Fruit fly (Drosophila melanogaster) whole organism, embryonic: ENCODE results near the gene clumsy.
A peak's percentile ranks its signal among the peaks of the same experiment; 100 is the strongest.

Experiments
- CG10565 ChIP-seq: fragments of 200-800 bp; sonication (Bioruptor generic); optimal IDR thresholded peaks from 3 replicates; lab custom pipeline; 2016; ENCODE audit warnings: missing biosample characterization, mild to moderate bottlenecking, missing genetic modification characterization
- CG12219 ChIP-seq: fragments of 200-800 bp; sonication (Bioruptor generic); optimal IDR thresholded peaks from 3 replicates; lab custom pipeline; 2018; ENCODE audit warnings: missing biosample characterization, mild to moderate bottlenecking, missing genetic modification characterization
- CG12236 ChIP-seq: fragments of 200-800 bp; sonication (Bioruptor generic); optimal IDR thresholded peaks from 2 replicates; lab custom pipeline; 2016; ENCODE audit warnings: missing biosample characterization, missing genetic modification characterization
- CG1233 ChIP-seq: fragments of 200-800 bp; sonication (Bioruptor generic); optimal IDR thresholded peaks from 4 replicates; lab custom pipeline; 2018; ENCODE audit warnings: missing biosample characterization, mild to moderate bottlenecking, missing genetic modification characterization
- CG12659 ChIP-seq: fragments of 200-800 bp; sonication (Bioruptor generic); optimal IDR thresholded peaks from 3 replicates; lab custom pipeline; 2017; ENCODE audit warnings: mild to moderate bottlenecking, missing biosample characterization, missing genetic modification reagents, missing genetic modification characterization
- CG14050 ChIP-seq: fragments of 200-800 bp; sonication (Bioruptor generic); IDR thresholded peaks from 3 replicates; pipeline ENCODE4 v1.3.6; 2022; ENCODE audit warnings: missing biosample characterization, missing genetic modification characterization
- CG14441 ChIP-seq: fragments of 200-800 bp; sonication (Bioruptor generic); IDR thresholded peaks from 2 replicates; pipeline ENCODE4 v1.3.6; 2022; ENCODE audit warnings: missing biosample characterization, missing genetic modification characterization
- CG15269 ChIP-seq: fragments of 200-800 bp; sonication (Bioruptor generic); optimal IDR thresholded peaks from 2 replicates; lab custom pipeline; 2018; ENCODE audit warnings: missing biosample characterization, mild to moderate bottlenecking, missing genetic modification characterization, moderate library complexity
- CG1647 ChIP-seq: fragments of 200-800 bp; sonication (Bioruptor generic); optimal IDR thresholded peaks from 3 replicates; lab custom pipeline; 2016; ENCODE audit warnings: missing biosample characterization, missing genetic modification characterization
- CG1832 ChIP-seq: fragments of 200-800 bp; sonication (Bioruptor generic); optimal IDR thresholded peaks from 2 replicates; lab custom pipeline; 2017; ENCODE audit warnings: missing biosample characterization, mild to moderate bottlenecking, missing genetic modification characterization, inconsistent platforms
- CG2678 ChIP-seq: fragments of 200-800 bp; sonication (Bioruptor generic); optimal IDR thresholded peaks from 3 replicates; lab custom pipeline; 2019; ENCODE audit warnings: missing biosample characterization, mild to moderate bottlenecking, missing genetic modification characterization, moderate library complexity
- CG30020 ChIP-seq: fragments of 200-800 bp; optimal IDR thresholded peaks from 2 replicates; lab custom pipeline; 2019; ENCODE audit warnings: missing biosample characterization, mild to moderate bottlenecking, missing genetic modification characterization, moderate library complexity
- CG30403 ChIP-seq: fragments of 200-800 bp; sonication (Bioruptor generic); optimal IDR thresholded peaks from 3 replicates; lab custom pipeline; 2016; ENCODE audit warnings: missing biosample characterization, missing genetic modification characterization
- CG3163 ChIP-seq: fragments of 200-800 bp; sonication (Bioruptor generic); optimal IDR thresholded peaks from 3 replicates; lab custom pipeline; 2016; ENCODE audit warnings: missing biosample characterization, missing genetic modification characterization
- CG8359 ChIP-seq: fragments of 200-800 bp; sonication (Bioruptor generic); optimal IDR thresholded peaks from 2 replicates; lab custom pipeline; 2017; ENCODE audit warnings: missing biosample characterization, mild to moderate bottlenecking, missing genetic modification characterization, borderline replicate concordance
- CG9215 ChIP-seq: fragments of 200-800 bp; sonication (Bioruptor generic); IDR thresholded peaks from 2 replicates; pipeline ENCODE4 v1.3.6; 2022; ENCODE audit warnings: missing biosample characterization, missing genetic modification characterization
- Deaf1 ChIP-seq: fragments of 200-800 bp; optimal IDR thresholded peaks from 3 replicates; lab custom pipeline; 2019; ENCODE audit warnings: missing biosample characterization, mild to moderate bottlenecking, missing genetic modification characterization, moderate library complexity
- Dip2 ChIP-seq: fragments of 200-800 bp; sonication (Bioruptor generic); IDR thresholded peaks from 2 replicates; pipeline ENCODE4 v1.3.6; 2022; ENCODE audit warnings: missing biosample characterization, missing genetic modification characterization
- Dip3 ChIP-seq: fragments of 200-800 bp; sonication (Bioruptor generic); optimal IDR thresholded peaks from 3 replicates; lab custom pipeline; 2016; ENCODE audit warnings: missing biosample characterization, missing genetic modification characterization
- Dp ChIP-seq: fragments of 200-800 bp; sonication (Bioruptor generic); optimal IDR thresholded peaks from 2 replicates; lab custom pipeline; 2018; ENCODE audit warnings: missing biosample characterization, mild to moderate bottlenecking, missing genetic modification characterization, moderate library complexity
- Fer2 ChIP-seq: fragments of 200-800 bp; sonication (Bioruptor generic); optimal IDR thresholded peaks from 2 replicates; lab custom pipeline; 2018; ENCODE audit warnings: missing biosample characterization, mild to moderate bottlenecking, missing genetic modification characterization, moderate library complexity
- H15 ChIP-seq: fragments of 200-800 bp; sonication (Bioruptor generic); IDR thresholded peaks from 3 replicates; pipeline ENCODE4 v1.3.6; 2022; ENCODE audit warnings: missing biosample characterization, missing genetic modification characterization
- Hmr ChIP-seq: fragments of 200-800 bp; sonication (Bioruptor generic); optimal IDR thresholded peaks from 3 replicates; lab custom pipeline; 2017; ENCODE audit warnings: mild to moderate bottlenecking, missing biosample characterization, missing genetic modification reagents, missing genetic modification characterization
- Hr51 ChIP-seq, 2 experiments: fragments of 200-800 bp; sonication (Bioruptor generic); optimal IDR thresholded peaks; 2 replicates in 1 of 2; 3 replicates in 1 of 2; lab custom pipeline; 2016 to 2018; ENCODE audit warnings: missing biosample characterization in 2 of 2, missing genetic modification characterization in 2 of 2, mild to moderate bottlenecking in 1 of 2, moderate library complexity in 1 of 2
- Hsf ChIP-seq: fragments of 200-800 bp; sonication (Bioruptor generic); optimal IDR thresholded peaks from 3 replicates; lab custom pipeline; 2016; ENCODE audit warnings: missing biosample characterization, missing genetic modification characterization
- Opbp ChIP-seq: fragments of 200-800 bp; sonication (Bioruptor generic); IDR thresholded peaks from 3 replicates; pipeline ENCODE4 v1.3.6; 2022; ENCODE audit warnings: missing biosample characterization, missing genetic modification characterization; ENCODE audit not compliant: partially characterized antibody
- Optix ChIP-seq: fragments of 200-800 bp; sonication (Bioruptor generic); IDR thresholded peaks from 3 replicates; pipeline ENCODE4 v1.3.6; 2022; ENCODE audit warnings: missing biosample characterization, missing genetic modification characterization
- Pdp1 ChIP-seq, 2 experiments: fragments of 200-800 bp; sonication (Bioruptor generic); optimal IDR thresholded peaks; 3 replicates each; lab custom pipeline; 2016; ENCODE audit warnings: missing biosample characterization in 2 of 2, missing genetic modification characterization in 2 of 2, mild to moderate bottlenecking in 1 of 2, moderate library complexity in 1 of 2
- Sry-β ChIP-seq: fragments of 200-800 bp; sonication (Bioruptor generic); optimal IDR thresholded peaks from 2 replicates; lab custom pipeline; 2018; ENCODE audit warnings: missing biosample characterization, mild to moderate bottlenecking, missing genetic modification characterization, moderate library complexity
- Taf1 ChIP-seq: fragments of 200-800 bp; sonication (Bioruptor generic); IDR thresholded peaks from 2 replicates; pipeline ENCODE4 v1.3.6; 2022; ENCODE audit warnings: missing biosample characterization, missing genetic modification characterization
- Usf ChIP-seq: fragments of 200-800 bp; sonication (Bioruptor generic); optimal IDR thresholded peaks from 2 replicates; lab custom pipeline; 2017; ENCODE audit warnings: missing genotype, missing biosample characterization, missing genetic modification characterization
- Vsx1 ChIP-seq: fragments of 200-800 bp; sonication (Bioruptor generic); optimal IDR thresholded peaks from 2 replicates; lab custom pipeline; 2017; ENCODE audit warnings: missing biosample characterization, mild to moderate bottlenecking, missing genetic modification characterization, missing genetic modification reagents
- ab ChIP-seq: fragments of 200-800 bp; sonication (Bioruptor generic); optimal IDR thresholded peaks from 2 replicates; lab custom pipeline; 2016; ENCODE audit warnings: missing biosample characterization, missing genetic modification characterization
- ara ChIP-seq: fragments of 200-800 bp; sonication (Bioruptor generic); IDR thresholded peaks from 2 replicates; pipeline ENCODE4 v1.3.6; 2022; ENCODE audit warnings: missing biosample characterization, missing genetic modification characterization
- chm ChIP-seq: fragments of 200-800 bp; sonication (Bioruptor generic); IDR thresholded peaks from 2 replicates; pipeline ENCODE4 v1.3.6; 2022; ENCODE audit warnings: missing biosample characterization, missing genetic modification characterization
- ci ChIP-seq: fragments of 200-800 bp; sonication (Bioruptor generic); IDR thresholded peaks from 3 replicates; pipeline ENCODE4 v1.3.6; 2022; ENCODE audit warnings: missing biosample characterization, missing genetic modification characterization
- crol ChIP-seq: fragments of 200-800 bp; sonication (Bioruptor generic); IDR thresholded peaks from 2 replicates; pipeline ENCODE4 v1.3.6; 2022; ENCODE audit warnings: missing biosample characterization, missing genetic modification characterization
- da ChIP-seq: fragments of 200-800 bp; sonication (Bioruptor generic); optimal IDR thresholded peaks from 2 replicates; lab custom pipeline; 2016; ENCODE audit warnings: missing biosample characterization, missing genetic modification characterization
- danr ChIP-seq: fragments of 200-800 bp; sonication (Bioruptor generic); IDR thresholded peaks from 2 replicates; pipeline ENCODE4 v1.3.6; 2022; ENCODE audit warnings: missing biosample characterization, missing genetic modification characterization
- esg ChIP-seq: fragments of 200-800 bp; sonication (Bioruptor generic); conservative IDR thresholded peaks from 2 replicates; pipeline ENCODE4 v1.3.6; 2022; ENCODE audit warnings: missing biosample characterization, missing genetic modification characterization
- ewg ChIP-seq: fragments of 200-800 bp; sonication (Bioruptor generic); optimal IDR thresholded peaks from 3 replicates; lab custom pipeline; 2017; ENCODE audit warnings: mild to moderate bottlenecking, missing biosample characterization, missing genetic modification reagents, missing genetic modification characterization
- fu2 ChIP-seq: fragments of 200-800 bp; sonication (Bioruptor generic); optimal IDR thresholded peaks from 2 replicates; lab custom pipeline; 2016; ENCODE audit warnings: missing biosample characterization, missing genetic modification characterization
- gem ChIP-seq: fragments of 200-800 bp; sonication (Bioruptor generic); optimal IDR thresholded peaks from 2 replicates; lab custom pipeline; 2019; ENCODE audit warnings: missing biosample characterization, mild to moderate bottlenecking, missing genetic modification characterization, moderate library complexity
- knrl ChIP-seq: fragments of 200-800 bp; sonication (Bioruptor generic); IDR thresholded peaks from 3 replicates; pipeline ENCODE4 v1.3.6; 2022; ENCODE audit warnings: missing biosample characterization, missing genetic modification characterization; ENCODE audit not compliant: partially characterized antibody
- lilli ChIP-seq: fragments of 200-800 bp; sonication (Bioruptor generic); optimal IDR thresholded peaks from 3 replicates; lab custom pipeline; 2016; ENCODE audit warnings: missing biosample characterization, missing genetic modification characterization
- oc ChIP-seq: fragments of 200-800 bp; sonication (Bioruptor generic); optimal IDR thresholded peaks from 2 replicates; lab custom pipeline; 2018; ENCODE audit warnings: missing biosample characterization, mild to moderate bottlenecking, missing genetic modification characterization, moderate library complexity
- org-1 ChIP-seq: fragments of 200-800 bp; sonication (Bioruptor generic); optimal IDR thresholded peaks from 2 replicates; lab custom pipeline; 2017; ENCODE audit warnings: missing biosample characterization, missing genetic modification characterization
- p53 ChIP-seq: fragments of 200-800 bp; sonication (Bioruptor generic); optimal IDR thresholded peaks from 2 replicates; lab custom pipeline; 2016; ENCODE audit warnings: missing biosample characterization, missing genetic modification characterization
- phol ChIP-seq: fragments of 200-800 bp; sonication (Bioruptor generic); optimal IDR thresholded peaks from 3 replicates; lab custom pipeline; 2018; ENCODE audit warnings: missing biosample characterization, mild to moderate bottlenecking, missing genetic modification characterization, moderate library complexity
- pnt ChIP-seq: fragments of 200-800 bp; sonication (Bioruptor generic); optimal IDR thresholded peaks from 3 replicates; lab custom pipeline; 2016; ENCODE audit warnings: missing biosample characterization, missing genetic modification characterization
- tx ChIP-seq: fragments of 200-800 bp; sonication (Bioruptor generic); optimal IDR thresholded peaks from 2 replicates; lab custom pipeline; 2016; ENCODE audit warnings: missing biosample characterization, missing genetic modification characterization
- unpg ChIP-seq: fragments of 200-800 bp; sonication (Bioruptor generic); optimal IDR thresholded peaks from 3 replicates; lab custom pipeline; 2018; ENCODE audit warnings: missing biosample characterization, mild to moderate bottlenecking, missing genetic modification characterization, moderate library complexity

Gene clumsy

dm6 chr2L:21166422-21166821 lies 39.9 kb upstream of the clumsy start (continued):
- no peak for TF ChIP-seq Vsx1
- no peak for TF ChIP-seq gem (tag; lab: Kevin White, UChicago)
- TF ChIP-seq oc, result no peak
- no peak for TF ChIP-seq Dip2 (GFP tag; lab: Robert Waterston, UW)
- TF ChIP-seq CG14050, result no peak
- TF ChIP-seq pnt (GFP tag; lab: Kevin White, UChicago), result no peak
- no peak for TF ChIP-seq CG8359
- no peak for TF ChIP-seq CG12236 (GFP tag; lab: Kevin White, UChicago)
- TF ChIP-seq H15 (GFP tag; lab: Robert Waterston, UW), result no peak
- no peak for TF ChIP-seq Taf1 (GFP tag; lab: Robert Waterston, UW)
- no peak for TF ChIP-seq CG10565 (GFP tag; lab: Kevin White, UChicago)
- no peak for TF ChIP-seq CG9215
- no peak for TF ChIP-seq Hr51 (GFP tag; optimal IDR thresholded peaks at IDR 0.05; lab: Kevin White, UChicago)
- TF ChIP-seq ab (GFP tag; lab: Kevin White, UChicago), result no peak
- no peak for TF ChIP-seq unpg (GFP tag; lab: Kevin White, UChicago)
- no peak for TF ChIP-seq CG30403 (GFP tag; lab: Kevin White, UChicago)
- no peak for TF ChIP-seq chm (GFP tag; lab: Robert Waterston, UW)
- no peak for TF ChIP-seq danr (GFP tag; lab: Robert Waterston, UW)
- no peak for TF ChIP-seq CG1233 (GFP tag; lab: Kevin White, UChicago)
- TF ChIP-seq CG1832, result no peak
- TF ChIP-seq fu2 (GFP tag; lab: Kevin White, UChicago), result no peak
- TF ChIP-seq p53 (GFP tag; lab: Kevin White, UChicago), result no peak
- no peak for TF ChIP-seq ci (GFP tag; lab: Robert Waterston, UW)
- TF ChIP-seq knrl (GFP tag; lab: Robert Waterston, UW), result no peak
- no peak for TF ChIP-seq org-1 (GFP tag; lab: Kevin White, UChicago)
- TF ChIP-seq CG15269, result no peak
- TF ChIP-seq Sry-β (GFP tag; lab: Kevin White, UChicago), result peak; percentile 79
- peak; percentile 86 for TF ChIP-seq Dp (GFP tag; lab: Kevin White, UChicago)
- no peak for TF ChIP-seq esg (GFP tag; lab: Robert Waterston, UW)
- TF ChIP-seq ara (GFP tag; lab: Robert Waterston, UW), result no peak
- no peak for TF ChIP-seq ewg (GFP tag; lab: Kevin White, UChicago)
- TF ChIP-seq Opbp (GFP tag; lab: Robert Waterston, UW), result peak; percentile 40; the same call in 1 of the 3 replicates
- TF ChIP-seq Optix (GFP tag; lab: Robert Waterston, UW), result no peak
- TF ChIP-seq CG12659 (GFP tag; lab: Kevin White, UChicago), result peak; percentile 21
- no peak for TF ChIP-seq Deaf1 (tag; lab: Kevin White, UChicago)
- peak in 1 of 2 experiments; percentile 99 for TF ChIP-seq Pdp1 (GFP tag; optimal IDR thresholded peaks at IDR 0.05; lab: Kevin White, UChicago)
- TF ChIP-seq Usf, result no peak
- TF ChIP-seq CG14441 (GFP tag; lab: Robert Waterston, UW), result no peak
- no peak for TF ChIP-seq da (GFP tag; lab: Kevin White, UChicago)
- no peak for TF ChIP-seq Hsf (GFP tag; lab: Kevin White, UChicago)
- TF ChIP-seq Dip3, result no peak
- TF ChIP-seq Hmr (GFP tag; lab: Kevin White, UChicago), result no peak
- TF ChIP-seq tx (GFP tag; lab: Kevin White, UChicago), result no peak
- peak; percentile 13 for TF ChIP-seq lilli
- TF ChIP-seq CG12219 (GFP tag; lab: Kevin White, UChicago), result no peak
- no peak for TF ChIP-seq CG30020 (tag; lab: Kevin White, UChicago)
- TF ChIP-seq Fer2 (tag; lab: Kevin White, UChicago), result no peak
- TF ChIP-seq CG1647 (GFP tag; lab: Kevin White, UChicago), result no peak
- TF ChIP-seq CG2678 (tag; lab: Kevin White, UChicago), result no peak
- TF ChIP-seq CG3163 (GFP tag; lab: Kevin White, UChicago), result no peak
- peak; percentile 10 for TF ChIP-seq phol (tag; lab: Kevin White, UChicago)
- TF ChIP-seq crol, result no peak
